Fruit fly (Drosophila melanogaster) whole organism: Measurements from ENCODE around the gene sba.

ENCODE experiments used
- CG8478 ChIP-seq: fragments of >200 bp; optimal IDR thresholded peaks from 2 replicates; lab custom pipeline; 2018; ENCODE audit warnings: inconsistent platforms
- Dll ChIP-seq: fragments of >200 bp; optimal IDR thresholded peaks from 2 replicates; lab custom pipeline; 2017
- pan ChIP-seq: fragments of >200 bp; optimal IDR thresholded peaks from 2 replicates; lab custom pipeline; 2017
- psq ChIP-seq: fragments of >200 bp; optimal IDR thresholded peaks from 2 replicates; lab custom pipeline; 2017
- usp ChIP-seq: fragments of >200 bp; optimal IDR thresholded peaks from 2 replicates; lab custom pipeline; 2017; ENCODE audit warnings: missing biosample characterization, missing genetic modification characterization, mixed read lengths

DNA sequence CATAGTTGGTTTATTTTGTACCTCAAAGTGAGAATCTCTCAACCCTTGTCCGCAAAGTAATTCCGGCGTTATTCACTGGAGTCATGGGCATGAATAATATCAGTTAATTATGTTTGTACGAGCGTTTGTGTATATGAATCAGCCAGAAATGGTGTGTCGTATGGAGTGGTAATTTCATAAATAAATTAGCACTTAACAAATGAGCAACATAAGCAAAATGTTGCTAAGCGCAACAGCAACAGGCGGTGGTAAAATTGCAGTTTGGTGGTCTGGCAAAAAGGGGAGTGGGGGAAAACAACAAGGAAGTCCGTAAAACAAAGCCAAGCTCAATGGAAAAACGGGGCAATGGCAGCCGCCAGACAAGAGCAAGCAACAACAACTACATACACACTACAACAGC lies 37.1 kb downstream of the sba start:
- TF ChIP-seq psq (lab: Kevin White, UChicago) (no peak), CG8478 (lab: Kevin White, UChicago) (no peak), pan (lab: Kevin White, UChicago) (no peak), usp (GFP tag; lab: Kevin White, UChicago) (no peak), Dll (lab: Kevin White, UChicago) (no peak)
